Worm (Caenorhabditis elegans): Measurements from ENCODE around the gene ccdc-149.

- TF ChIP-seq ceh-28 (tag; optimal IDR thresholded peaks at IDR 0.05) (no peak), nhr-25 (tag; optimal IDR thresholded peaks at IDR 0.05; ENCODE audit: borderline replicate concordance, insufficient read depth) (no peak), rbr-2 (tag; optimal IDR thresholded peaks at IDR 0.05) (no peak), aha-1 (tag) (no peak), nhr-28 (tag; optimal IDR thresholded peaks at IDR 0.05) (no peak), zag-1 (tag; optimal IDR thresholded peaks at IDR 0.05) (no peak), lsy-2 (tag; optimal IDR thresholded peaks at IDR 0.05) (no peak), skn-1 (tag; optimal IDR thresholded peaks at IDR 0.05) (no peak), lin-13 (GFP tag; optimal IDR thresholded peaks at IDR 0.05) (no peak), egl-27 (tag; optimal IDR thresholded peaks at IDR 0.05) (no peak), ama-1 (optimal IDR thresholded peaks at IDR 0.05) (no peak), nhr-77 (tag; optimal IDR thresholded peaks at IDR 0.05) (no peak), mes-2 (tag; optimal IDR thresholded peaks at IDR 0.05; ENCODE audit: poor library complexity, severe bottlenecking) (no peak)
Observed at ce11 chrX:11555527-11556137, 44.4 kb upstream of the ccdc-149 start.

Data from whole organism, L4 larva.